Fruit fly (Drosophila melanogaster): ENCODE data around the gene Nhe1.

dm6 chr2L:143088-143487 is 36.6 kb upstream of the Nhe1 start, which contains the start of the genes CG31974 and CG11454:
- no peak for TF ChIP-seq Hr78 (GFP tag; optimal IDR thresholded peaks at IDR 0.05)
- TF ChIP-seq Abd-B (GFP tag; optimal IDR thresholded peaks at IDR 0.05): no peak
- no peak for TF ChIP-seq sv (GFP tag; optimal IDR thresholded peaks at IDR 0.05)
- TF ChIP-seq rgr (GFP tag; optimal IDR thresholded peaks at IDR 0.05): no peak
